Worm (Caenorhabditis elegans) whole organism, young adult: Measurements from ENCODE around the gene dhcr-7.

Experiments used
- B0019.2 ChIP-seq: fragments of 200-800 bp; sonication (Bioruptor generic); conservative IDR thresholded peaks from 2 replicates; pipeline ENCODE4 v1.3.6; 2022; ENCODE audit warnings: missing genetic modification reagents, missing genetic modification characterization, missing compliant biosample characterization
- B0035.1 ChIP-seq: sonication (generic microtip); optimal IDR thresholded peaks from 2 replicates; lab custom pipeline; 2016; ENCODE audit warnings: missing genetic modification characterization, mild to moderate bottlenecking, missing compliant biosample characterization, missing genotype, missing genetic modification reagents
- B0336.3 ChIP-seq: fragments of 200-800 bp; sonication (Bioruptor generic); IDR thresholded peaks from 2 replicates; pipeline ENCODE4 v1.3.6; 2022; ENCODE audit warnings: missing genetic modification characterization, missing compliant biosample characterization
- C17E4.6 ChIP-seq: fragments of 200-800 bp; sonication (Bioruptor generic); IDR thresholded peaks from 2 replicates; pipeline ENCODE4 v1.3.6; 2022; ENCODE audit warnings: missing genetic modification reagents, missing genetic modification characterization, missing compliant biosample characterization
- D2030.7 ChIP-seq: fragments of 200-800 bp; sonication (Bioruptor generic); IDR thresholded peaks from 2 replicates; pipeline ENCODE4 v1.3.6; 2022; ENCODE audit warnings: missing genetic modification reagents, missing genetic modification characterization, missing compliant biosample characterization
- F33H1.4 ChIP-seq: fragments of 200-800 bp; sonication (Bioruptor generic); IDR thresholded peaks from 2 replicates; pipeline ENCODE4 v1.3.6; 2022; ENCODE audit warnings: missing genetic modification reagents, missing genetic modification characterization, missing compliant biosample characterization
- F39B2.1 ChIP-seq: fragments of 200-800 bp; sonication (Bioruptor generic); IDR thresholded peaks from 2 replicates; pipeline ENCODE4 v1.3.6; 2022; ENCODE audit warnings: missing genetic modification reagents, missing genetic modification characterization, missing compliant biosample characterization
- K11D2.4 ChIP-seq: fragments of 200-800 bp; sonication (Bioruptor generic); IDR thresholded peaks from 2 replicates; pipeline ENCODE4 v1.3.6; 2022; ENCODE audit warnings: missing genetic modification reagents, missing genetic modification characterization, missing compliant biosample characterization
- Y53G8AR.9 ChIP-seq: fragments of 200-800 bp; sonication (Bioruptor generic); conservative IDR thresholded peaks from 2 replicates; pipeline ENCODE4 v1.3.6; 2022; ENCODE audit warnings: missing genetic modification reagents, missing genetic modification characterization, missing compliant biosample characterization
- aptf-3 ChIP-seq: fragments of 200-800 bp; sonication (Bioruptor generic); IDR thresholded peaks from 2 replicates; pipeline ENCODE4 v1.3.6; 2022; ENCODE audit warnings: missing genetic modification characterization, missing compliant biosample characterization
- athp-1 ChIP-seq: sonication (generic microtip); optimal IDR thresholded peaks from 2 replicates; lab custom pipeline; 2017; ENCODE audit warnings: mild to moderate bottlenecking, missing genetic modification characterization, missing compliant biosample characterization
- attf-6 ChIP-seq: fragments of 200-800 bp; sonication (Bioruptor generic); IDR thresholded peaks from 2 replicates; pipeline ENCODE4 v1.3.6; 2022; ENCODE audit warnings: missing genetic modification reagents, missing genetic modification characterization, missing compliant biosample characterization
- cebp-1 ChIP-seq, 2 experiments: fragments of 200-800 bp in 1 of 2; sonication (Bioruptor generic) in 1 of 2; sonication (generic microtip) in 1 of 2; IDR thresholded peaks in 1 of 2; optimal IDR thresholded peaks in 1 of 2; 2 replicates each; pipeline versions ENCODE4 v1.3.6 to Lab custom; 2017 to 2022; ENCODE audit warnings: missing compliant biosample characterization in 2 of 2, missing genetic modification characterization in 2 of 2, mild to moderate bottlenecking in 1 of 2, missing genetic modification reagents in 1 of 2, moderate library complexity in 1 of 2
- cebp-2 ChIP-seq: fragments of 200-800 bp; sonication (Bioruptor generic); IDR thresholded peaks from 2 replicates; pipeline ENCODE4 v1.3.6; 2022; ENCODE audit warnings: missing genetic modification characterization, missing compliant biosample characterization
- ceh-40 ChIP-seq: fragments of 200-800 bp; sonication (Bioruptor generic); IDR thresholded peaks from 2 replicates; pipeline ENCODE4 v1.3.6; 2022; ENCODE audit warnings: missing genetic modification characterization, missing compliant biosample characterization
- ceh-79 ChIP-seq: sonication (generic microtip); optimal IDR thresholded peaks from 2 replicates; lab custom pipeline; 2017; ENCODE audit warnings: mild to moderate bottlenecking, missing genetic modification characterization, missing compliant biosample characterization
- dox-1 ChIP-seq: fragments of 200-800 bp; sonication (Bioruptor generic); IDR thresholded peaks from 2 replicates; pipeline ENCODE4 v1.3.6; 2022; ENCODE audit warnings: missing genetic modification reagents, missing genetic modification characterization, missing compliant biosample characterization
- egl-44 ChIP-seq: fragments of 200-800 bp; sonication (Bioruptor generic); IDR thresholded peaks from 2 replicates; pipeline ENCODE4 v1.3.6; 2022; ENCODE audit warnings: missing genetic modification reagents, missing genetic modification characterization, missing compliant biosample characterization
- ekl-4 ChIP-seq: fragments of 200-800 bp; sonication (Bioruptor generic); IDR thresholded peaks from 2 replicates; pipeline ENCODE4 v1.3.6; 2022; ENCODE audit warnings: missing genetic modification reagents, missing genetic modification characterization, missing compliant biosample characterization
- fkh-3 ChIP-seq: sonication (generic microtip); optimal IDR thresholded peaks from 2 replicates; lab custom pipeline; 2016; ENCODE audit warnings: mild to moderate bottlenecking, missing genetic modification characterization, missing compliant biosample characterization
- hmg-1.2 ChIP-seq: fragments of 200-800 bp; sonication (Bioruptor generic); IDR thresholded peaks from 2 replicates; pipeline ENCODE4 v1.3.6; 2022; ENCODE audit warnings: missing genetic modification reagents, missing genetic modification characterization, missing compliant biosample characterization
- hrde-1 ChIP-seq: sonication (generic microtip); optimal IDR thresholded peaks from 2 replicates; lab custom pipeline; 2016; ENCODE audit warnings: missing genetic modification characterization, mild to moderate bottlenecking, missing compliant biosample characterization, moderate library complexity, missing genotype, missing genetic modification reagents, borderline replicate concordance
- hsf-1 ChIP-seq: fragments of 200-800 bp; sonication (Bioruptor generic); IDR thresholded peaks from 2 replicates; pipeline ENCODE4 v1.3.6; 2022; ENCODE audit warnings: missing genetic modification reagents, missing genetic modification characterization, missing compliant biosample characterization
- lin-26 ChIP-seq: fragments of 200-800 bp; sonication (Bioruptor generic); IDR thresholded peaks from 2 replicates; pipeline ENCODE4 v1.3.6; 2022; ENCODE audit warnings: missing genetic modification reagents, missing genetic modification characterization, missing compliant biosample characterization
- lin-54 ChIP-seq: fragments of 200-800 bp; sonication (Bioruptor generic); optimal IDR thresholded peaks from 2 replicates; lab custom pipeline; 2018; ENCODE audit warnings: mild to moderate bottlenecking, missing genetic modification characterization, missing compliant biosample characterization
- madf-3 ChIP-seq: fragments of 200-800 bp; sonication (Bioruptor generic); IDR thresholded peaks from 2 replicates; pipeline ENCODE4 v1.3.6; 2022; ENCODE audit warnings: missing genetic modification reagents, missing genetic modification characterization, missing compliant biosample characterization
- madf-6 ChIP-seq: fragments of 200-800 bp; sonication (Bioruptor generic); IDR thresholded peaks from 2 replicates; pipeline ENCODE4 v1.3.6; 2022; ENCODE audit warnings: missing genetic modification reagents, missing genetic modification characterization, missing compliant biosample characterization
- mcd-1 ChIP-seq: fragments of 200-800 bp; sonication (Bioruptor generic); IDR thresholded peaks from 2 replicates; pipeline ENCODE4 v1.3.6; 2022; ENCODE audit warnings: missing genetic modification reagents, missing genetic modification characterization, missing compliant biosample characterization
- pbrm-1 ChIP-seq: fragments of 200-800 bp; sonication (Bioruptor generic); IDR thresholded peaks from 2 replicates; pipeline ENCODE4 v1.3.6; 2022; ENCODE audit warnings: missing genetic modification reagents, missing genetic modification characterization, missing compliant biosample characterization
- rcor-1 ChIP-seq: fragments of 200-800 bp; sonication (Bioruptor generic); IDR thresholded peaks from 2 replicates; pipeline ENCODE4 v1.3.6; 2022; ENCODE audit warnings: missing genetic modification reagents, missing genetic modification characterization, missing compliant biosample characterization
- xnd-1 ChIP-seq: sonication (generic microtip); optimal IDR thresholded peaks from 2 replicates; lab custom pipeline; 2016; ENCODE audit warnings: missing genotype, missing genetic modification reagents, missing genetic modification characterization, missing compliant biosample characterization
- zim-3 ChIP-seq: sonication (generic microtip); optimal IDR thresholded peaks from 2 replicates; lab custom pipeline; 2017; ENCODE audit warnings: mild to moderate bottlenecking, missing genetic modification characterization, moderate library complexity, missing compliant biosample characterization
- ztf-26 ChIP-seq: sonication (generic microtip); optimal IDR thresholded peaks from 2 replicates; lab custom pipeline; 2017; ENCODE audit warnings: missing genetic modification characterization, missing compliant biosample characterization
- ztf-3 ChIP-seq: fragments of 200-800 bp; sonication (Bioruptor generic); optimal IDR thresholded peaks from 2 replicates; lab custom pipeline; 2018; ENCODE audit warnings: mild to moderate bottlenecking, missing genetic modification characterization, missing compliant biosample characterization

dhcr-7 gene

ce11 chrV:20486549-20486948 lies 1.4 kb upstream of the dhcr-7 start:
- TF ChIP-seq cebp-2 (GFP tag; lab: Robert Waterston, UW) (no peak), ztf-3 (no peak)
- TF ChIP-seq, all 124 proteins: peak for 0

DNA sequence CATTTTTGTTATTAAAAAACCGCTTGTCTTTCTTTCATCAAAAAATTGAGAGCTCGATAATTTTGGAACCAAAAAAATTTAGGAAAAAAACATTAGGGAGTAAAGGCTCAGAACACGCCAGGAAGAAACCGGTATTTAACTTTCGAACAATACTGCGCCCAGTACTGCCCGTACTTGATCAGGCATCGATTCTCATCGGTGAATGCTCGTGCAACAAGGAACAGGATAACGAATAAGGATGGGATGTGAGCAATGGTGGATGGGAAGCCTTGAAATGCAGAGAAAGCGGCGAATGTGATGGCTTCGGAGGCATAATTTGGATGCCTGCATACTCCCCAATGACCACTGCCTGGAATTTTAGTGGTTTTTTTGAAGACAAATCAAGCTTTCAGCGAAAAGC lies 4.4 kb downstream of the dhcr-7 start:
- peak; percentile 23; the same call in 1 of the 2 replicates for TF ChIP-seq C17E4.6 (GFP tag; lab: Robert Waterston, UW)
- TF ChIP-seq fkh-3, result no peak
- TF ChIP-seq madf-6, result peak; percentile 74
- no peak for TF ChIP-seq ztf-26 (tag; lab: Kevin White, UChicago)
- 0 out of 2 replicates have a peak, but pooled peaks have one; percentile 41 for TF ChIP-seq hsf-1 (GFP tag; lab: Robert Waterston, UW)
- TF ChIP-seq ekl-4 (GFP tag; lab: Robert Waterston, UW), result peak; percentile 83
- TF ChIP-seq athp-1 (tag; lab: Kevin White, UChicago), result no peak
- 0 out of 2 replicates have a peak, but pooled peaks have one; percentile 11 for TF ChIP-seq B0019.2 (GFP tag; lab: Robert Waterston, UW)
- no peak for TF ChIP-seq K11D2.4 (GFP tag; lab: Robert Waterston, UW)
- TF ChIP-seq ceh-79 (tag; lab: Kevin White, UChicago), result no peak
- no peak for TF ChIP-seq xnd-1
- peak; percentile 46; the same call in 1 of the 2 replicates for TF ChIP-seq mcd-1
- peak; percentile 52; the same call in 1 of the 2 replicates for TF ChIP-seq ceh-40 (GFP tag; lab: Robert Waterston, UW)
- peak; percentile 69 for TF ChIP-seq rcor-1 (GFP tag; lab: Robert Waterston, UW)
- peak; percentile 84 for TF ChIP-seq Y53G8AR.9 (GFP tag; lab: Robert Waterston, UW)
- peak; percentile 33; the same call in 1 of the 2 replicates for TF ChIP-seq hmg-1.2
- TF ChIP-seq F33H1.4 (GFP tag; lab: Robert Waterston, UW), result peak; percentile 43
- TF ChIP-seq F39B2.1 (GFP tag; lab: Robert Waterston, UW), result peak; percentile 13; the same call in 1 of the 2 replicates
- no peak for TF ChIP-seq B0035.1 (tag; lab: Kevin White, UChicago)
- no peak for TF ChIP-seq zim-3 (tag; lab: Kevin White, UChicago)
- TF ChIP-seq egl-44 (GFP tag; lab: Robert Waterston, UW), result peak; percentile 66; the same call in 1 of the 2 replicates
- TF ChIP-seq pbrm-1 (GFP tag; lab: Robert Waterston, UW), result peak; percentile 59; the same call in 1 of the 2 replicates
- peak; percentile 87 for TF ChIP-seq madf-3 (GFP tag; lab: Robert Waterston, UW)
- TF ChIP-seq lin-26 (GFP tag; lab: Robert Waterston, UW), result peak; percentile 51
- TF ChIP-seq cebp-1 (GFP tag; IDR thresholded peaks at IDR 0.05; lab: Robert Waterston, UW), result no peak
- TF ChIP-seq cebp-1 (tag; optimal IDR thresholded peaks at IDR 0.05; lab: Kevin White, UChicago), result peak; percentile 4
- peak; percentile 80 for TF ChIP-seq attf-6 (GFP tag; lab: Robert Waterston, UW)
- peak; percentile 30; the same call in 1 of the 2 replicates for TF ChIP-seq D2030.7
- peak; percentile 89; the same call in 1 of the 2 replicates for TF ChIP-seq aptf-3 (GFP tag; lab: Robert Waterston, UW)
- TF ChIP-seq hrde-1 (tag; lab: Kevin White, UChicago), result no peak
- 0 out of 2 replicates have a peak, but pooled peaks have one; percentile 7 for TF ChIP-seq dox-1 (GFP tag; lab: Robert Waterston, UW)
- TF ChIP-seq B0336.3, result peak; percentile 66
- TF ChIP-seq lin-54 (GFP tag; lab: Kevin White, UChicago), result peak; percentile 43

ce11 chrV:20480227-20480626 lies 5.0 kb downstream of the dhcr-7 start:
- peak; percentile 50 for TF ChIP-seq madf-6
